Worm (Caenorhabditis elegans) whole organism, L4/young adult: ENCODE results near the gene srx-28.

Source experiments
- W03F9.2 ChIP-seq: fragments of 150-350 bp; optimal IDR thresholded peaks from 2 replicates; lab custom pipeline; 2014; ENCODE audit warnings: missing biosample characterization, missing genetic modification characterization
- him-1 ChIP-seq: sonication (generic microtip); optimal IDR thresholded peaks from 2 replicates; lab custom pipeline; 2016; ENCODE audit warnings: missing genotype, missing genetic modification reagents, missing genetic modification characterization, missing compliant biosample characterization

- TF ChIP-seq him-1 (tag; lab: Kevin White, UChicago), result no peak
- no peak for TF ChIP-seq W03F9.2
These were observed 38.9 kb upstream of the srx-28 start, which contains the start of gene F54E2.2 for ce11 chrV:2795998-2796397.
